Fruit fly (Drosophila melanogaster): ENCODE measurements around the gene beta-PheRS.
A peak's percentile ranks its signal among the peaks of the same experiment; 100 is the strongest.

The beta-PheRS gene

DNA sequence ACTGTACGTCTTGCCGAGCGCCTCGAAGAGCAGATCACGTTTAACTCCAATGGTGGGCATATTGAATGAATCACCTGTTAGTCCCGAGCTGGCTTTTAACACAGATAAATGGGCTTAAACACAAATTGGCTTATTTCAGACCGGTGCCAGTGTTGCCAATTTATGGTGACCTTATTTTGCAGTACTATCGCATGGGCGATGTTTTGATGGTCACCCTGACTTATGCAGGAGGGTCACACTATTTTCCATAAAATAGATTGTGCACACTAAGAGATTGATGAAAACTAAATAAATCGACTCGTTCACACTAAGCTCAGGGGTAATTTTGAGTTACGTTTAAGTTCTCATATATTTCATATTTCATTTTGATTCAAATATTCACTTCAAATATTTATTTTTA, at the start of gene beta-PheRS (continued):
- TF ChIP-seq oc (tag; optimal IDR thresholded peaks at IDR 0.05) (no peak), HLH54F (GFP tag; optimal IDR thresholded peaks at IDR 0.05) (peak; percentile 61), ato (GFP tag; IDR thresholded peaks at IDR 0.05; ENCODE audit: partially characterized antibody) (peak; percentile 90), HLH3B (GFP tag; IDR thresholded peaks at IDR 0.05) (peak; percentile 42; the same call in 1 of the 2 replicates), Xrp1 (GFP tag; IDR thresholded peaks at IDR 0.05) (0 out of 2 replicates have a peak, but pooled peaks have one; percentile 27), Side (GFP tag; optimal IDR thresholded peaks at IDR 0.05) (peak; percentile 64), tup (GFP tag; optimal IDR thresholded peaks at IDR 0.05) (no peak), Mrtf (GFP tag; IDR thresholded peaks at IDR 0.05) (peak; percentile 48; the same call in 1 of the 3 replicates), Vsx1 (GFP tag; optimal IDR thresholded peaks at IDR 0.05) (no peak), Mes4 (GFP tag; optimal IDR thresholded peaks at IDR 0.05) (peak; percentile 30), Ets65A (GFP tag) (peak; percentile 94), onecut (GFP tag; IDR thresholded peaks at IDR 0.05) (0 out of 2 replicates have a peak, but pooled peaks have one; percentile 8), jing (GFP tag; optimal IDR thresholded peaks at IDR 0.05) (no peak), CG8944 (GFP tag; optimal IDR thresholded peaks at IDR 0.05) (peak; percentile 35), CG4424 (GFP tag; optimal IDR thresholded peaks at IDR 0.05) (no peak), shn (GFP tag; optimal IDR thresholded peaks at IDR 0.05) (peak; percentile 51), CG16815 (GFP tag; optimal IDR thresholded peaks at IDR 0.05) (peak; percentile 3), CG6765 (GFP tag; optimal IDR thresholded peaks at IDR 0.05) (no peak), Hsf (GFP tag; optimal IDR thresholded peaks at IDR 0.05) (peak; percentile 61), CG3407 (GFP tag; optimal IDR thresholded peaks at IDR 0.05) (no peak), CG18262 (tag; optimal IDR thresholded peaks at IDR 0.05) (no peak), ash1 (GFP tag; optimal IDR thresholded peaks at IDR 0.05) (peak; percentile 12), CG6272 (GFP tag; IDR thresholded peaks at IDR 0.05) (peak; percentile 48; the same call in 1 of the 2 replicates), CG18476 (GFP tag; optimal IDR thresholded peaks at IDR 0.05) (peak; percentile 4), dan (GFP tag; IDR thresholded peaks at IDR 0.05) (no peak), twi (tag; optimal IDR thresholded peaks at IDR 0.05) (no peak), Scr (GFP tag; IDR thresholded peaks at IDR 0.05; ENCODE audit: partially characterized antibody) (peak; percentile 92), CoRest (tag; optimal IDR thresholded peaks at IDR 0.05) (no peak), zen (tag; optimal IDR thresholded peaks at IDR 0.05) (peak; percentile 68), HmgZ (tag; optimal IDR thresholded peaks at IDR 0.05) (peak; percentile 88), gce (GFP tag; IDR thresholded peaks at IDR 0.05) (no peak), salm (tag; optimal IDR thresholded peaks at IDR 0.05) (no peak), Hr3 (GFP tag; optimal IDR thresholded peaks at IDR 0.05) (peak; percentile 94), CG15269 (tag; optimal IDR thresholded peaks at IDR 0.05) (no peak), CG8924 (tag; optimal IDR thresholded peaks at IDR 0.05) (no peak), sens-2 (GFP tag; IDR thresholded peaks at IDR 0.05) (no peak), peb (GFP tag; IDR thresholded peaks at IDR 0.05) (no peak), Dek (tag; optimal IDR thresholded peaks at IDR 0.05) (no peak), Nf-YB (GFP tag; optimal IDR thresholded peaks at IDR 0.05) (no peak), MESR4 (GFP tag; optimal IDR thresholded peaks at IDR 0.05) (peak; percentile 76), Rfx (GFP tag; IDR thresholded peaks at IDR 0.05) (peak; percentile 86), E2f1 (GFP tag; IDR thresholded peaks at IDR 0.05) (peak; percentile 7; the same call in 1 of the 2 replicates), H2.0 (GFP tag; IDR thresholded peaks at IDR 0.05) (peak; percentile 55), Lpt (GFP tag; optimal IDR thresholded peaks at IDR 0.05) (no peak), knrl (GFP tag; IDR thresholded peaks at IDR 0.05; ENCODE audit: partially characterized antibody) (peak; percentile 92), stwl (tag; optimal IDR thresholded peaks at IDR 0.05) (peak; percentile 98), D19A (tag; optimal IDR thresholded peaks at IDR 0.05) (no peak), bcd (GFP tag; optimal IDR thresholded peaks at IDR 0.05) (no peak), CG2678 (tag; optimal IDR thresholded peaks at IDR 0.05) (no peak), CG7963 (GFP tag; IDR thresholded peaks at IDR 0.05; ENCODE audit: partially characterized antibody) (peak; percentile 91), CG1832 (GFP tag; optimal IDR thresholded peaks at IDR 0.05) (no peak)

Data from whole organism, embryonic.